Fruit fly (Drosophila melanogaster) whole organism, wandering third instar larva: ENCODE data around the gene nonA.

ENCODE experiments used
- Abd-B ChIP-seq: fragments of >200 bp; optimal IDR thresholded peaks from 2 replicates; lab custom pipeline; 2017; ENCODE audit warnings: missing biosample characterization, missing genetic modification characterization
- CG9705 ChIP-seq: fragments of 200-800 bp; sonication (Bioruptor generic); optimal IDR thresholded peaks from 2 replicates; lab custom pipeline; 2018; ENCODE audit warnings: missing biosample characterization, mild to moderate bottlenecking, missing genetic modification characterization
- CrebA ChIP-seq: fragments of 200-800 bp; sonication (Bioruptor generic); optimal IDR thresholded peaks from 2 replicates; lab custom pipeline; 2016; ENCODE audit warnings: missing biosample characterization, mild to moderate bottlenecking, missing genetic modification characterization, borderline replicate concordance
- Dif ChIP-seq: fragments of 200-275, 200-300 bp; sonication (Bioruptor generic); optimal IDR thresholded peaks from 2 replicates; lab custom pipeline; 2018; ENCODE audit warnings: missing biosample characterization, missing genetic modification characterization; ENCODE audit not compliant: partially characterized antibody
- GATAd ChIP-seq: sonication (Bioruptor generic); optimal IDR thresholded peaks from 2 replicates; lab custom pipeline; 2016; ENCODE audit warnings: missing biosample characterization, missing genetic modification characterization
- HLH106 ChIP-seq: fragments of 200-800 bp; optimal IDR thresholded peaks from 3 replicates; lab custom pipeline; 2019; ENCODE audit warnings: missing biosample characterization, mild to moderate bottlenecking, missing genetic modification characterization, moderate library complexity
- Hnf4 ChIP-seq: fragments of 200-800 bp; sonication (Bioruptor generic); optimal IDR thresholded peaks from 2 replicates; lab custom pipeline; 2016; ENCODE audit warnings: missing biosample characterization, mild to moderate bottlenecking, missing genetic modification characterization
- Hr78 ChIP-seq: fragments of >200 bp; optimal IDR thresholded peaks from 2 replicates; lab custom pipeline; 2017; ENCODE audit warnings: missing biosample characterization, missing genetic modification characterization
- Hr83 ChIP-seq: fragments of 200-300 bp; sonication (Bioruptor generic); optimal IDR thresholded peaks from 2 replicates; lab custom pipeline; 2016; ENCODE audit warnings: missing biosample characterization, mild to moderate bottlenecking, missing genetic modification characterization, moderate library complexity; ENCODE audit not compliant: poor library complexity, severe bottlenecking
- Jra ChIP-seq: sonication (Bioruptor generic); optimal IDR thresholded peaks from 2 replicates; lab custom pipeline; 2016; ENCODE audit warnings: missing biosample characterization, missing genetic modification characterization
- Mio ChIP-seq: sonication (Bioruptor generic); optimal IDR thresholded peaks from 2 replicates; lab custom pipeline; 2016; ENCODE audit warnings: missing biosample characterization, missing genetic modification characterization
- Myc ChIP-seq: fragments of >200 bp; optimal IDR thresholded peaks from 2 replicates; lab custom pipeline; 2017
- N ChIP-seq: fragments of >200 bp; optimal IDR thresholded peaks from 2 replicates; lab custom pipeline; 2018; ENCODE audit warnings: missing biosample characterization, missing external identifiers, missing genetic modification characterization
- OdsH ChIP-seq: fragments of 200-800 bp; sonication (Bioruptor generic); optimal IDR thresholded peaks from 2 replicates; lab custom pipeline; 2016; ENCODE audit warnings: missing biosample characterization, mild to moderate bottlenecking, missing genetic modification characterization
- Rel ChIP-seq, 2 experiments: fragments of 200-800 bp; sonication (Bioruptor generic) in 1 of 2; optimal IDR thresholded peaks; 2 replicates in 1 of 2; 3 replicates in 1 of 2; lab custom pipeline; 2016 to 2019; ENCODE audit warnings: mild to moderate bottlenecking in 2 of 2, missing biosample characterization in 2 of 2, missing genetic modification characterization in 2 of 2, moderate library complexity in 1 of 2
- Sp1 ChIP-seq: fragments of 200-800 bp; sonication (Bioruptor generic); optimal IDR thresholded peaks from 3 replicates; lab custom pipeline; 2019; ENCODE audit warnings: missing biosample characterization, mild to moderate bottlenecking, missing genetic modification characterization, moderate library complexity
- br ChIP-seq: fragments of 200-800 bp; sonication (Bioruptor generic); optimal IDR thresholded peaks from 2 replicates; lab custom pipeline; 2016; ENCODE audit warnings: missing biosample characterization, missing genetic modification characterization
- brk ChIP-seq: fragments of 200-800 bp; sonication (Bioruptor generic); optimal IDR thresholded peaks from 2 replicates; lab custom pipeline; 2016; ENCODE audit warnings: missing biosample characterization, mild to moderate bottlenecking, missing genetic modification characterization
- dl ChIP-seq, 2 experiments: fragments of 175-275, 200-275 bp in 1 of 2; fragments of 200-275 bp in 1 of 2; sonication (Bioruptor generic); optimal IDR thresholded peaks; lab custom pipeline; 2018; ENCODE audit warnings: mild to moderate bottlenecking in 2 of 2, missing biosample characterization in 2 of 2, missing genetic modification characterization in 2 of 2, moderate library complexity in 2 of 2; ENCODE audit not compliant: partially characterized antibody in 2 of 2, insufficient read depth in 1 of 2
- dsf ChIP-seq: sonication (Bioruptor generic); optimal IDR thresholded peaks from 2 replicates; lab custom pipeline; 2016; ENCODE audit warnings: missing biosample characterization, missing genetic modification characterization, borderline replicate concordance
- ey ChIP-seq: fragments of 200-800 bp; sonication (Bioruptor generic); optimal IDR thresholded peaks from 2 replicates; lab custom pipeline; 2016; ENCODE audit warnings: missing biosample characterization, missing genetic modification characterization
- foxo ChIP-seq, 2 experiments: fragments of 200-800 bp; sonication (Bioruptor generic); optimal IDR thresholded peaks; 2 replicates in 1 of 2; 3 replicates in 1 of 2; lab custom pipeline; 2016 to 2017; ENCODE audit warnings: missing biosample characterization in 2 of 2, missing genetic modification characterization in 2 of 2
- fru ChIP-seq: fragments of 200-800 bp; sonication (Bioruptor generic); optimal IDR thresholded peaks from 3 replicates; lab custom pipeline; 2016; ENCODE audit warnings: missing biosample characterization, mild to moderate bottlenecking, missing genetic modification characterization
- jim ChIP-seq: fragments of 175-275, 200-325 bp; sonication (Bioruptor generic); optimal IDR thresholded peaks from 2 replicates; lab custom pipeline; 2016; ENCODE audit warnings: missing biosample characterization, mild to moderate bottlenecking, missing genetic modification characterization
- lola ChIP-seq: fragments of >200 bp; optimal IDR thresholded peaks from 2 replicates; lab custom pipeline; 2017; ENCODE audit warnings: missing biosample characterization, missing genetic modification characterization
- pan ChIP-seq: fragments of >200 bp; optimal IDR thresholded peaks from 2 replicates; lab custom pipeline; 2017
- psq ChIP-seq: fragments of 200-800 bp; sonication (Bioruptor generic); optimal IDR thresholded peaks from 3 replicates; lab custom pipeline; 2017; ENCODE audit warnings: missing biosample characterization, mild to moderate bottlenecking, missing genetic modification characterization, moderate library complexity
- rgr ChIP-seq: fragments of 200-800 bp; sonication (Bioruptor generic); optimal IDR thresholded peaks from 3 replicates; lab custom pipeline; 2016; ENCODE audit warnings: missing biosample characterization, mild to moderate bottlenecking, missing genetic modification characterization
- sage ChIP-seq: fragments of 200-800 bp; sonication (Bioruptor generic); optimal IDR thresholded peaks from 2 replicates; lab custom pipeline; 2016; ENCODE audit warnings: missing biosample characterization, mild to moderate bottlenecking, missing genetic modification characterization
- sv ChIP-seq: fragments of 200-800 bp; sonication (Bioruptor generic); optimal IDR thresholded peaks from 3 replicates; lab custom pipeline; 2016; ENCODE audit warnings: missing biosample characterization, missing genetic modification characterization
- tai ChIP-seq: sonication (Bioruptor generic); optimal IDR thresholded peaks from 2 replicates; lab custom pipeline; 2016; ENCODE audit warnings: missing biosample characterization, missing genetic modification characterization
- usp ChIP-seq: fragments of >200 bp; optimal IDR thresholded peaks from 2 replicates; lab custom pipeline; 2017; ENCODE audit warnings: missing biosample characterization, missing genetic modification characterization
- woc ChIP-seq: sonication (Bioruptor generic); optimal IDR thresholded peaks from 2 replicates; lab custom pipeline; 2016; ENCODE audit warnings: missing biosample characterization, mild to moderate bottlenecking, missing genetic modification characterization

Gene nonA

dm6 chrX:16358670-16359320, 2.6 kb upstream of the nonA start, which contains the start of the genes U2af50 and PIG-Q:
TSS of gene U2af50 (minus strand) at chrX:16359039.
TSS of gene PIG-Q (plus strand) at chrX:16359143.
- TF ChIP-seq Rel (GFP tag; optimal IDR thresholded peaks at IDR 0.05; lab: Kevin White, UChicago) (peak; percentile 14), Rel (tag; optimal IDR thresholded peaks at IDR 0.05; lab: Kevin White, UChicago) (peak; percentile 74), foxo (GFP tag; optimal IDR thresholded peaks at IDR 0.05; lab: Kevin White, UChicago) (peak in 1 of 2 experiments; percentile 86), Hr78 (GFP tag; lab: Kevin White, UChicago) (no peak), tai (GFP tag; lab: Kevin White, UChicago) (no peak), woc (GFP tag; lab: Kevin White, UChicago) (peak; percentile 45), usp (GFP tag; lab: Kevin White, UChicago) (no peak), jim (GFP tag; lab: Kevin White, UChicago) (no peak), N (GFP tag; lab: Kevin White, UChicago) (no peak), CrebA (GFP tag; lab: Kevin White, UChicago) (no peak), Dif (GFP tag; lab: Kevin White, UChicago) (peak; percentile 5), sage (peak; percentile 51), HLH106 (tag; lab: Kevin White, UChicago) (peak; percentile 92), pan (lab: Kevin White, UChicago) (no peak), GATAd (GFP tag; lab: Kevin White, UChicago) (peak; percentile 26), psq (GFP tag; lab: Kevin White, UChicago) (peak; percentile 82), Myc (lab: Kevin White, UChicago) (peak; percentile 5), br (GFP tag; lab: Kevin White, UChicago) (no peak), lola (GFP tag; lab: Kevin White, UChicago) (no peak), Sp1 (GFP tag; lab: Kevin White, UChicago) (peak; percentile 90), Jra (no peak), Hr83 (no peak), ey (GFP tag; lab: Kevin White, UChicago) (peak; percentile 56), rgr (GFP tag; lab: Kevin White, UChicago) (peak; percentile 82), Mio (GFP tag; lab: Kevin White, UChicago) (no peak), OdsH (GFP tag; lab: Kevin White, UChicago) (peak; percentile 63), sv (peak; percentile 76), brk (GFP tag; lab: Kevin White, UChicago) (no peak), dsf (GFP tag; lab: Kevin White, UChicago) (no peak), fru (GFP tag; lab: Kevin White, UChicago) (no peak), Abd-B (GFP tag; lab: Kevin White, UChicago) (no peak), CG9705 (GFP tag; lab: Kevin White, UChicago) (peak; percentile 84), Hnf4 (GFP tag; lab: Kevin White, UChicago) (peak; percentile 76), dl (GFP tag; optimal IDR thresholded peaks at IDR 0.05; lab: Kevin White, UChicago; ENCODE audit: insufficient read depth in 1 of 2, partially characterized antibody in 2 of 2) (no peak)

dm6 chrX:16368585-16368984, 7.2 kb downstream of the nonA start:
- no peak for TF ChIP-seq pan (lab: Kevin White, UChicago)

- TF ChIP-seq fru (GFP tag; lab: Kevin White, UChicago) (peak; percentile 13), sage (peak; percentile 19), psq (GFP tag; lab: Kevin White, UChicago) (no peak), sv (no peak), brk (GFP tag; lab: Kevin White, UChicago) (no peak), OdsH (GFP tag; lab: Kevin White, UChicago) (peak; percentile 23)
Measured at dm6 chrX:16371923-16372322, 10.6 kb downstream of the nonA start.
